Fruit fly (Drosophila melanogaster): ENCODE data around the gene Usp47.
A peak's percentile ranks its signal among the peaks of the same experiment; 100 is the strongest.

DNA sequence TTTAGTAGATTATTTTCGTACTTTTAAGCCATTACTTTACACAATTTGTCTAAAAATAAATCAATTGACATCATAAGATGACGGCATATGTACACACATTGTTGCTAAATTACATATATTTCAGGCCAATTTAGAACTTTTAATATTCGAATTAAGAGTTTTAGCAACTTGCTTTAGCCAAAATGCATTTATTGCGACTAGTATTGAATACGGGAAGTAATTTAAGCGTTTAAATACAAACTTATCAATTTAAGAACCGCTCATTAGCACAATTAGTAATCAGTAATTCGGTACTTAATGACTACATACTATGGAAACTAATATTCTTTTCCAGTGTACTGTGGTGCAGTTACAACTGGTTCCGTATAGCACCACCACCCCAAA is 56.4 kb downstream of the Usp47 start:
- no peak for TF ChIP-seq CG32264 (GFP tag; optimal IDR thresholded peaks at IDR 0.05)
- TF ChIP-seq N (GFP tag; optimal IDR thresholded peaks at IDR 0.05), result no peak
- no peak for TF ChIP-seq GATAd (GFP tag; optimal IDR thresholded peaks at IDR 0.05)
- TF ChIP-seq dsf (GFP tag; optimal IDR thresholded peaks at IDR 0.05; ENCODE audit: borderline replicate concordance), result no peak
- no peak for TF ChIP-seq Abd-B (GFP tag; optimal IDR thresholded peaks at IDR 0.05)
- TF ChIP-seq Sp1 (GFP tag; optimal IDR thresholded peaks at IDR 0.05), result no peak
- TF ChIP-seq lola (GFP tag; optimal IDR thresholded peaks at IDR 0.05), result no peak
- no peak for TF ChIP-seq fru (GFP tag; optimal IDR thresholded peaks at IDR 0.05)
- TF ChIP-seq Myc (optimal IDR thresholded peaks at IDR 0.05), result no peak
- peak; percentile 8 for TF ChIP-seq HLH106 (tag; optimal IDR thresholded peaks at IDR 0.05)
- no peak for TF ChIP-seq foxo (GFP tag; optimal IDR thresholded peaks at IDR 0.05)
